Worm (Caenorhabditis elegans) whole organism, late embryonic: ENCODE results near the gene Y39E4B.5.

ENCODE experiments used
- ceh-18 ChIP-seq: sonication (generic microtip); optimal IDR thresholded peaks from 2 replicates; lab custom pipeline; 2016; ENCODE audit warnings: missing genetic modification characterization, missing compliant biosample characterization
- ceh-34 ChIP-seq: sonication (generic microtip); optimal IDR thresholded peaks from 2 replicates; lab custom pipeline; 2016; ENCODE audit warnings: mild to moderate bottlenecking, missing genetic modification characterization, missing compliant biosample characterization
- ceh-48 ChIP-seq: sonication (generic microtip); optimal IDR thresholded peaks from 2 replicates; lab custom pipeline; 2016; ENCODE audit warnings: missing genetic modification characterization, inconsistent platforms, missing compliant biosample characterization
- che-1 ChIP-seq: sonication (generic microtip); optimal IDR thresholded peaks from 2 replicates; lab custom pipeline; 2016; ENCODE audit warnings: mild to moderate bottlenecking, missing genetic modification characterization, missing compliant biosample characterization
- elt-4 ChIP-seq: sonication (generic microtip); optimal IDR thresholded peaks from 2 replicates; lab custom pipeline; 2016; ENCODE audit warnings: missing genetic modification characterization, missing compliant biosample characterization
- eyg-1 ChIP-seq: sonication (generic microtip); optimal IDR thresholded peaks from 2 replicates; lab custom pipeline; 2016; ENCODE audit warnings: missing genotype, missing genetic modification characterization, missing compliant biosample characterization
- hlh-8 ChIP-seq: sonication (generic microtip); optimal IDR thresholded peaks from 2 replicates; lab custom pipeline; 2016; ENCODE audit warnings: missing genotype, missing genetic modification characterization, missing compliant biosample characterization
- madf-2 ChIP-seq: sonication (generic microtip); optimal IDR thresholded peaks from 2 replicates; lab custom pipeline; 2017; ENCODE audit warnings: missing genetic modification characterization, missing compliant biosample characterization
- mec-3 ChIP-seq: sonication (generic microtip); optimal IDR thresholded peaks from 2 replicates; lab custom pipeline; 2016; ENCODE audit warnings: borderline replicate concordance, missing genetic modification characterization, missing compliant biosample characterization
- sox-4 ChIP-seq: sonication (generic microtip); optimal IDR thresholded peaks from 2 replicates; lab custom pipeline; 2017; ENCODE audit warnings: mild to moderate bottlenecking, missing genetic modification characterization, inconsistent platforms, missing compliant biosample characterization
- tbx-2 ChIP-seq: sonication (generic microtip); optimal IDR thresholded peaks from 2 replicates; lab custom pipeline; 2016; ENCODE audit warnings: missing genetic modification characterization, missing compliant biosample characterization
- zip-5 ChIP-seq: sonication (generic microtip); optimal IDR thresholded peaks from 2 replicates; lab custom pipeline; 2016; ENCODE audit warnings: missing genetic modification characterization, missing compliant biosample characterization

DNA sequence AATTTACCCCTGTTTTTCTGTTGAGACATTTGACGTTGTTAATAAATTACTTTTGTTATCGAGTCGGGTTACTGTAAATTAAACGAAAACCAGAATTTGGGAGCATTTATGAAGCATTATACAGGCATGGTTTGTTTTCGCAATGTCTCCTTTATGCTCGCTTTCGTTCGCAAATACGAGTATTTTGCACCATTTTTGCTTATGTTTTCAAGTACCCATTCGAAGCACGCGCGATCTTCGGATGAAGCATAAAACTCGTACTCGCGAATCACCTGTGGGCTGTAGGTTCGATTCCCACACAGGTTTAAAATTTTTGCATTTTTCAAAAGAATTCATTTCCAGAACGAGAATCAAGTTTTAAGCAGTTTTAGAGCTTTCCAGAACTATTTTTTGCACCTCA lies 4.8 kb upstream of the Y39E4B.5 start:
- no peak for TF ChIP-seq eyg-1
- no peak for TF ChIP-seq madf-2
- TF ChIP-seq ceh-48 (tag; lab: Kevin White, UChicago), result no peak
- no peak for TF ChIP-seq tbx-2
- no peak for TF ChIP-seq mec-3 (tag; lab: Kevin White, UChicago)
- no peak for TF ChIP-seq che-1 (tag; lab: Kevin White, UChicago)
- no peak for TF ChIP-seq hlh-8 (tag; lab: Kevin White, UChicago)
- no peak for TF ChIP-seq elt-4
- TF ChIP-seq ceh-18 (tag; lab: Kevin White, UChicago), result no peak
- TF ChIP-seq ceh-34 (tag; lab: Kevin White, UChicago), result no peak
- no peak for TF ChIP-seq sox-4 (tag; lab: Kevin White, UChicago)
- TF ChIP-seq zip-5 (tag; lab: Kevin White, UChicago), result no peak
